Fruit fly (Drosophila melanogaster) whole organism, embryonic: ENCODE measurements around the gene Pcyt1.

Source experiments
- B-H2 ChIP-seq: fragments of 200-800 bp; sonication (Bioruptor generic); optimal IDR thresholded peaks from 2 replicates; lab custom pipeline; 2018; ENCODE audit warnings: missing biosample characterization, mild to moderate bottlenecking, missing genetic modification characterization
- Blimp-1 ChIP-seq: fragments of 200-800 bp; sonication (Bioruptor generic); optimal IDR thresholded peaks from 3 replicates; lab custom pipeline; 2018; ENCODE audit warnings: missing biosample characterization, missing genetic modification characterization, mild to moderate bottlenecking, moderate library complexity, missing genetic modification reagents
- CG10979 ChIP-seq: fragments of 200-800 bp; sonication (Bioruptor generic); optimal IDR thresholded peaks from 2 replicates; lab custom pipeline; 2018; ENCODE audit warnings: missing biosample characterization, mild to moderate bottlenecking, missing genetic modification characterization, moderate library complexity
- CG11085 ChIP-seq: fragments of 200-800 bp; sonication (Bioruptor generic); IDR thresholded peaks from 2 replicates; pipeline ENCODE4 v1.3.6; 2022; ENCODE audit warnings: missing biosample characterization, missing genetic modification characterization
- CG11456 ChIP-seq: fragments of 200-800 bp; sonication (Bioruptor generic); IDR thresholded peaks from 3 replicates; pipeline ENCODE4 v1.3.6; 2022; ENCODE audit warnings: missing biosample characterization, missing genetic modification characterization
- CG12299 ChIP-seq: fragments of 200-800 bp; sonication (Bioruptor generic); optimal IDR thresholded peaks from 2 replicates; lab custom pipeline; 2018; ENCODE audit warnings: missing biosample characterization, mild to moderate bottlenecking, missing genetic modification characterization
- CG12942 ChIP-seq: fragments of 200-800 bp; sonication (Bioruptor generic); optimal IDR thresholded peaks from 3 replicates; lab custom pipeline; 2016; ENCODE audit warnings: missing biosample characterization, missing genetic modification characterization
- CG13296 ChIP-seq: fragments of 200-800 bp; sonication (Bioruptor generic); optimal IDR thresholded peaks from 3 replicates; lab custom pipeline; 2018; ENCODE audit warnings: missing biosample characterization, mild to moderate bottlenecking, missing genetic modification characterization
- CG13775 ChIP-seq: fragments of 200-800 bp; sonication (Bioruptor generic); optimal IDR thresholded peaks from 3 replicates; lab custom pipeline; 2017; ENCODE audit warnings: missing biosample characterization, mild to moderate bottlenecking, missing genetic modification characterization
- CG14965 ChIP-seq: fragments of 200-800 bp; sonication (Bioruptor generic); optimal IDR thresholded peaks from 2 replicates; lab custom pipeline; 2016; ENCODE audit warnings: missing biosample characterization, missing genetic modification characterization, borderline replicate concordance
- CG17568 ChIP-seq: fragments of 200-800 bp; sonication (Bioruptor generic); optimal IDR thresholded peaks from 2 replicates; lab custom pipeline; 2018; ENCODE audit warnings: missing biosample characterization, mild to moderate bottlenecking, missing genetic modification characterization, moderate library complexity
- CG2202 ChIP-seq: fragments of 200-800 bp; sonication (Bioruptor generic); optimal IDR thresholded peaks from 2 replicates; lab custom pipeline; 2018; ENCODE audit warnings: missing biosample characterization, mild to moderate bottlenecking, missing genetic modification characterization
- CG4360 ChIP-seq: fragments of 200-800 bp; sonication (Bioruptor generic); IDR thresholded peaks from 2 replicates; pipeline ENCODE4 v1.3.6; 2022; ENCODE audit warnings: missing biosample characterization, missing genetic modification characterization
- CG7556 ChIP-seq: fragments of 200-800 bp; sonication (Bioruptor generic); optimal IDR thresholded peaks from 2 replicates; lab custom pipeline; 2017; ENCODE audit warnings: missing biosample characterization, mild to moderate bottlenecking, missing genetic modification characterization
- CG7745 ChIP-seq: fragments of 200-800 bp; sonication (Bioruptor generic); optimal IDR thresholded peaks from 2 replicates; lab custom pipeline; 2018; ENCODE audit warnings: missing biosample characterization, mild to moderate bottlenecking, missing genetic modification characterization, moderate library complexity
- CG7786 ChIP-seq: fragments of 200-800 bp; sonication (Bioruptor generic); optimal IDR thresholded peaks from 2 replicates; lab custom pipeline; 2016; ENCODE audit warnings: missing biosample characterization, missing genetic modification characterization
- CG8388 ChIP-seq: fragments of 200-800 bp; sonication (Bioruptor generic); optimal IDR thresholded peaks from 2 replicates; lab custom pipeline; 2019; ENCODE audit warnings: missing biosample characterization, mild to moderate bottlenecking, missing genetic modification characterization, moderate library complexity
- CTCF ChIP-seq: fragments of 200-800 bp; sonication (Bioruptor generic); optimal IDR thresholded peaks from 2 replicates; lab custom pipeline; 2017; ENCODE audit warnings: missing biosample characterization, mild to moderate bottlenecking, missing genetic modification characterization, moderate library complexity
- Chrac-16 ChIP-seq: fragments of 200-800 bp; sonication (Bioruptor generic); optimal IDR thresholded peaks from 3 replicates; lab custom pipeline; 2016; ENCODE audit warnings: missing biosample characterization, missing genetic modification characterization
- Ets65A ChIP-seq: fragments of 200-800 bp; sonication (Bioruptor generic); peaks from one replicate; lab custom pipeline; 2016; ENCODE audit warnings: missing biosample characterization, missing genetic modification characterization
- Fer1 ChIP-seq: fragments of 200-800 bp; sonication (Bioruptor generic); optimal IDR thresholded peaks from 2 replicates; lab custom pipeline; 2017; ENCODE audit warnings: missing biosample characterization, mild to moderate bottlenecking, missing genetic modification characterization
- GATAe ChIP-seq: fragments of 200-800 bp; sonication (Bioruptor generic); conservative IDR thresholded peaks from 2 replicates; pipeline ENCODE4 v1.3.6; 2022; ENCODE audit warnings: missing biosample characterization, missing genetic modification characterization
- HLHmδ ChIP-seq: fragments of 200-800 bp; sonication (Bioruptor generic); optimal IDR thresholded peaks from 2 replicates; lab custom pipeline; 2018; ENCODE audit warnings: missing biosample characterization, mild to moderate bottlenecking, missing genetic modification characterization, moderate library complexity
- NfI ChIP-seq: fragments of 200-800 bp; sonication (Bioruptor generic); optimal IDR thresholded peaks from 3 replicates; lab custom pipeline; 2018; ENCODE audit warnings: missing biosample characterization, mild to moderate bottlenecking, missing genetic modification characterization, moderate library complexity
- PHDP ChIP-seq: fragments of 200-800 bp; sonication (Bioruptor generic); optimal IDR thresholded peaks from 3 replicates; lab custom pipeline; 2018; ENCODE audit warnings: missing biosample characterization, mild to moderate bottlenecking, missing genetic modification characterization, moderate library complexity
- Pdp1 ChIP-seq, 2 experiments: fragments of 200-800 bp; sonication (Bioruptor generic); optimal IDR thresholded peaks; 3 replicates each; lab custom pipeline; 2016; ENCODE audit warnings: missing biosample characterization in 2 of 2, missing genetic modification characterization in 2 of 2, mild to moderate bottlenecking in 1 of 2, moderate library complexity in 1 of 2
- Ptx1 ChIP-seq: fragments of 200-800 bp; sonication (Bioruptor generic); IDR thresholded peaks from 2 replicates; pipeline ENCODE4 v1.3.6; 2022; ENCODE audit warnings: missing biosample characterization, missing genetic modification characterization
- Sox100B ChIP-seq: fragments of 200-800 bp; sonication (Bioruptor generic); optimal IDR thresholded peaks from 3 replicates; lab custom pipeline; 2018; ENCODE audit warnings: missing biosample characterization, mild to moderate bottlenecking, missing genetic modification characterization
- Sry-δ ChIP-seq: fragments of 200-800 bp; sonication (Bioruptor generic); optimal IDR thresholded peaks from 2 replicates; lab custom pipeline; 2016; ENCODE audit warnings: missing biosample characterization, missing genetic modification characterization
- Usf ChIP-seq: fragments of 200-800 bp; sonication (Bioruptor generic); optimal IDR thresholded peaks from 2 replicates; lab custom pipeline; 2017; ENCODE audit warnings: missing genotype, missing biosample characterization, missing genetic modification characterization
- cwo ChIP-seq: fragments of 200-800 bp; sonication (Bioruptor generic); optimal IDR thresholded peaks from 3 replicates; lab custom pipeline; 2017; ENCODE audit warnings: missing biosample characterization, missing genetic modification characterization, mild to moderate bottlenecking, moderate library complexity, missing genetic modification reagents
- danr ChIP-seq: fragments of 200-800 bp; sonication (Bioruptor generic); IDR thresholded peaks from 2 replicates; pipeline ENCODE4 v1.3.6; 2022; ENCODE audit warnings: missing biosample characterization, missing genetic modification characterization
- dysf ChIP-seq: fragments of 200-800 bp; sonication (Bioruptor generic); IDR thresholded peaks from 3 replicates; pipeline ENCODE4 v1.3.6; 2022; ENCODE audit warnings: missing biosample characterization, missing genetic modification characterization
- exex ChIP-seq: fragments of 200-800 bp; sonication (Bioruptor generic); optimal IDR thresholded peaks from 4 replicates; lab custom pipeline; 2018; ENCODE audit warnings: missing biosample characterization, mild to moderate bottlenecking, missing genetic modification characterization, moderate library complexity
- fd64A ChIP-seq: fragments of 200-800 bp; sonication (Bioruptor generic); optimal IDR thresholded peaks from 3 replicates; lab custom pipeline; 2018; ENCODE audit warnings: missing biosample characterization, mild to moderate bottlenecking, missing genetic modification characterization
- gem ChIP-seq: fragments of 200-800 bp; sonication (Bioruptor generic); optimal IDR thresholded peaks from 2 replicates; lab custom pipeline; 2019; ENCODE audit warnings: missing biosample characterization, mild to moderate bottlenecking, missing genetic modification characterization, moderate library complexity
- gro ChIP-seq: fragments of 200-800 bp; sonication (Bioruptor generic); optimal IDR thresholded peaks from 2 replicates; lab custom pipeline; 2016; ENCODE audit warnings: missing biosample characterization, missing genetic modification characterization
- hkb ChIP-seq, 2 experiments: fragments of 200-800 bp in 1 of 2; fragments of >200 bp in 1 of 2; sonication (Bioruptor generic) in 1 of 2; IDR thresholded peaks in 1 of 2; optimal IDR thresholded peaks in 1 of 2; 2 replicates each; pipeline versions ENCODE4 v1.3.6 to Lab custom; 2017 to 2022; ENCODE audit warnings: missing biosample characterization in 1 of 2, missing genetic modification characterization in 1 of 2
- inv ChIP-seq: fragments of 200-800 bp; sonication (Bioruptor generic); IDR thresholded peaks from 2 replicates; pipeline ENCODE4 v1.3.6; 2022; ENCODE audit warnings: missing biosample characterization, missing genetic modification characterization; ENCODE audit not compliant: partially characterized antibody
- jigr1 ChIP-seq: fragments of 200-800 bp; sonication (Bioruptor generic); IDR thresholded peaks from 3 replicates; pipeline ENCODE4 v1.3.6; 2022; ENCODE audit warnings: missing biosample characterization, missing genetic modification characterization
- ken ChIP-seq: fragments of 200-800 bp; sonication (Bioruptor generic); IDR thresholded peaks from 3 replicates; pipeline ENCODE4 v1.3.6; 2022; ENCODE audit warnings: missing biosample characterization, missing genetic modification characterization
- klu ChIP-seq: fragments of 200-800 bp; sonication (Bioruptor generic); IDR thresholded peaks from 2 replicates; pipeline ENCODE4 v1.3.6; 2022; ENCODE audit warnings: missing biosample characterization, missing genetic modification characterization
- pros ChIP-seq: fragments of 200-800 bp; sonication (Bioruptor generic); optimal IDR thresholded peaks from 3 replicates; lab custom pipeline; 2019; ENCODE audit warnings: missing biosample characterization, mild to moderate bottlenecking, missing genetic modification characterization, moderate library complexity
- pum ChIP-seq: fragments of 200-800 bp; sonication (Bioruptor generic); optimal IDR thresholded peaks from 2 replicates; lab custom pipeline; 2016; ENCODE audit warnings: missing biosample characterization, missing genetic modification characterization
- sd ChIP-seq: fragments of 200-800 bp; sonication (Bioruptor generic); optimal IDR thresholded peaks from 3 replicates; lab custom pipeline; 2018; ENCODE audit warnings: missing biosample characterization, mild to moderate bottlenecking, missing genetic modification characterization, moderate library complexity
- stwl ChIP-seq: fragments of 200-800 bp; sonication (Bioruptor generic); optimal IDR thresholded peaks from 3 replicates; lab custom pipeline; 2018; ENCODE audit warnings: missing biosample characterization, mild to moderate bottlenecking, missing genetic modification characterization, moderate library complexity
- trem ChIP-seq: fragments of 200-800 bp; optimal IDR thresholded peaks from 3 replicates; lab custom pipeline; 2019; ENCODE audit warnings: missing biosample characterization, mild to moderate bottlenecking, missing genetic modification characterization, moderate library complexity
- wor ChIP-seq: fragments of 200-800 bp; sonication (Bioruptor generic); IDR thresholded peaks from 2 replicates; pipeline ENCODE4 v1.3.6; 2022; ENCODE audit warnings: missing biosample characterization, missing genetic modification characterization
- zfh2 ChIP-seq: fragments of 200-800 bp; sonication (Bioruptor generic); optimal IDR thresholded peaks from 2 replicates; lab custom pipeline; 2016; ENCODE audit warnings: missing biosample characterization, missing genetic modification characterization

Gene Pcyt1

dm6 chr3L:1533699-1534431 lies 12.0 kb upstream of the Pcyt1 start, which contains the start of gene Iml1:
Gene Iml1, minus strand, starts transcription at chr3L:1534034.
- TF ChIP-seq CG14965 (GFP tag; lab: Kevin White, UChicago) = no peak
- TF ChIP-seq pum (GFP tag; lab: Kevin White, UChicago) = no peak
- no peak for TF ChIP-seq fd64A
- TF ChIP-seq CG13296 (GFP tag; lab: Kevin White, UChicago) = no peak
- no peak for TF ChIP-seq Sry-δ (GFP tag; lab: Kevin White, UChicago)
- TF ChIP-seq hkb (optimal IDR thresholded peaks at IDR 0.05; lab: Kevin White, UChicago) = no peak
- peak; percentile 33; the same call in 1 of the 2 replicates for TF ChIP-seq hkb (GFP tag; IDR thresholded peaks at IDR 0.05; lab: Robert Waterston, UW)
- TF ChIP-seq stwl (tag; lab: Kevin White, UChicago) = no peak
- TF ChIP-seq dysf = peak; percentile 53; the same call in 2 of the 3 replicates
- TF ChIP-seq GATAe (GFP tag; lab: Robert Waterston, UW) = no peak
- TF ChIP-seq Blimp-1 (GFP tag; lab: Kevin White, UChicago) = no peak
- peak; percentile 20 for TF ChIP-seq CG13775
- TF ChIP-seq trem = peak; percentile 34
- TF ChIP-seq Chrac-16 (GFP tag; lab: Kevin White, UChicago) = peak; percentile 10
- peak; percentile 49 for TF ChIP-seq exex (tag; lab: Kevin White, UChicago)
- no peak for TF ChIP-seq CG7556
- TF ChIP-seq CG11456 (GFP tag; lab: Robert Waterston, UW) = peak; percentile 72
- TF ChIP-seq NfI = peak; percentile 17
- TF ChIP-seq Ptx1 (GFP tag; lab: Robert Waterston, UW) = peak; percentile 75
- TF ChIP-seq Pdp1 (GFP tag; optimal IDR thresholded peaks at IDR 0.05; lab: Kevin White, UChicago) = peak; percentile 33 to 84
- TF ChIP-seq Fer1 (GFP tag; lab: Kevin White, UChicago) = no peak
- TF ChIP-seq Ets65A (GFP tag; lab: Kevin White, UChicago) = peak; percentile 92
- peak; percentile 32 for TF ChIP-seq CG8388 (GFP tag; lab: Kevin White, UChicago)
- TF ChIP-seq gem (tag; lab: Kevin White, UChicago) = no peak
- TF ChIP-seq sd (tag; lab: Kevin White, UChicago) = no peak
- peak; percentile 60 for TF ChIP-seq CG7745
- TF ChIP-seq HLHmδ = no peak
- peak; percentile 31; the same call in 1 of the 2 replicates for TF ChIP-seq CG4360 (GFP tag; lab: Robert Waterston, UW)
- no peak for TF ChIP-seq danr
- no peak for TF ChIP-seq Sox100B (GFP tag; lab: Kevin White, UChicago)
- TF ChIP-seq CG10979 (tag; lab: Kevin White, UChicago) = peak; percentile 24
- peak; percentile 56 for TF ChIP-seq zfh2
- TF ChIP-seq PHDP = no peak
- TF ChIP-seq CG12299 (tag; lab: Kevin White, UChicago) = peak; percentile 30
- no peak for TF ChIP-seq CTCF (GFP tag; lab: Kevin White, UChicago)
- TF ChIP-seq ken (GFP tag; lab: Robert Waterston, UW) = 0 out of 3 replicates have a peak, but pooled peaks have one; percentile 23
- no peak for TF ChIP-seq CG17568 (GFP tag; lab: Kevin White, UChicago)
- no peak for TF ChIP-seq CG2202 (tag; lab: Kevin White, UChicago)
- TF ChIP-seq B-H2 = no peak
- TF ChIP-seq CG7786 = no peak
- peak; percentile 12 for TF ChIP-seq cwo (GFP tag; lab: Kevin White, UChicago)
- no peak for TF ChIP-seq pros (GFP tag; lab: Kevin White, UChicago)
- TF ChIP-seq inv (GFP tag; lab: Robert Waterston, UW) = no peak
- peak; percentile 31 for TF ChIP-seq CG12942 (GFP tag; lab: Kevin White, UChicago)
- TF ChIP-seq CG11085 = 0 out of 2 replicates have a peak, but pooled peaks have one; percentile 20
- TF ChIP-seq jigr1 (GFP tag; lab: Robert Waterston, UW) = peak; percentile 44; the same call in 1 of the 3 replicates
- TF ChIP-seq gro (GFP tag; lab: Kevin White, UChicago) = no peak
- TF ChIP-seq wor (GFP tag; lab: Robert Waterston, UW) = no peak
- no peak for TF ChIP-seq Usf (GFP tag; lab: Kevin White, UChicago)
- TF ChIP-seq klu = peak; percentile 27
